Fruit fly (Drosophila melanogaster) whole organism, embryonic: ENCODE data around the gene CG4570.

ENCODE experiments used
- ATbp ChIP-seq: fragments of 200-800 bp; sonication (Bioruptor generic); optimal IDR thresholded peaks from 2 replicates; lab custom pipeline; 2017; ENCODE audit warnings: missing biosample characterization, mild to moderate bottlenecking, missing genetic modification characterization, missing genetic modification reagents
- Bgb ChIP-seq: fragments of 200-800 bp; sonication (Bioruptor generic); IDR thresholded peaks from 2 replicates; pipeline ENCODE4 v1.3.6; 2022; ENCODE audit warnings: missing biosample characterization, missing genetic modification characterization; ENCODE audit not compliant: partially characterized antibody
- CG10274 ChIP-seq: fragments of 200-800 bp; sonication (Bioruptor generic); optimal IDR thresholded peaks from 3 replicates; lab custom pipeline; 2017; ENCODE audit warnings: missing biosample characterization, mild to moderate bottlenecking, missing genetic modification characterization
- CG10321 ChIP-seq: fragments of 200-800 bp; sonication (Bioruptor generic); IDR thresholded peaks from 2 replicates; pipeline ENCODE4 v1.3.6; 2022; ENCODE audit warnings: missing biosample characterization, missing genetic modification characterization
- CG10565 ChIP-seq: fragments of 200-800 bp; sonication (Bioruptor generic); optimal IDR thresholded peaks from 3 replicates; lab custom pipeline; 2016; ENCODE audit warnings: missing biosample characterization, mild to moderate bottlenecking, missing genetic modification characterization
- CG10654 ChIP-seq: fragments of 200-800 bp; sonication (Bioruptor generic); optimal IDR thresholded peaks from 2 replicates; lab custom pipeline; 2016; ENCODE audit warnings: missing biosample characterization, missing genetic modification characterization
- CG10959 ChIP-seq: fragments of 200-800 bp; sonication (Bioruptor generic); IDR thresholded peaks from 2 replicates; pipeline ENCODE4 v1.3.6; 2022; ENCODE audit warnings: missing biosample characterization, missing genetic modification characterization
- CG12071 ChIP-seq: fragments of 200-800 bp; sonication (Bioruptor generic); optimal IDR thresholded peaks from 3 replicates; lab custom pipeline; 2018; ENCODE audit warnings: missing biosample characterization, mild to moderate bottlenecking, missing genetic modification characterization
- CG12744 ChIP-seq: fragments of 200-800 bp; sonication (Bioruptor generic); optimal IDR thresholded peaks from 2 replicates; lab custom pipeline; 2016; ENCODE audit warnings: missing biosample characterization, missing genetic modification characterization
- CG13287 ChIP-seq: fragments of 200-800 bp; sonication (Bioruptor generic); IDR thresholded peaks from 2 replicates; pipeline ENCODE4 v1.3.6; 2022; ENCODE audit warnings: missing biosample characterization, missing genetic modification characterization; ENCODE audit not compliant: partially characterized antibody
- CG14710 ChIP-seq: fragments of 200-800 bp; sonication (Bioruptor generic); optimal IDR thresholded peaks from 3 replicates; lab custom pipeline; 2019; ENCODE audit warnings: missing biosample characterization, mild to moderate bottlenecking, missing genetic modification characterization, moderate library complexity
- CG17359 ChIP-seq: fragments of 200-800 bp; sonication (Bioruptor generic); optimal IDR thresholded peaks from 3 replicates; lab custom pipeline; 2018; ENCODE audit warnings: missing biosample characterization, mild to moderate bottlenecking, missing genetic modification characterization, moderate library complexity
- CG17361 ChIP-seq: fragments of 200-800 bp; sonication (Bioruptor generic); IDR thresholded peaks from 3 replicates; pipeline ENCODE4 v1.3.6; 2022; ENCODE audit warnings: missing biosample characterization, missing genetic modification characterization
- CG17385 ChIP-seq: fragments of 200-800 bp; sonication (Bioruptor generic); optimal IDR thresholded peaks from 3 replicates; lab custom pipeline; 2018; ENCODE audit warnings: missing biosample characterization, mild to moderate bottlenecking, missing genetic modification characterization
- CG2712 ChIP-seq: fragments of 200-800 bp; optimal IDR thresholded peaks from 3 replicates; lab custom pipeline; 2019; ENCODE audit warnings: missing biosample characterization, mild to moderate bottlenecking, missing genetic modification characterization, moderate library complexity
- CG33557 ChIP-seq: fragments of 200-800 bp; sonication (Bioruptor generic); optimal IDR thresholded peaks from 2 replicates; lab custom pipeline; 2019; ENCODE audit warnings: missing biosample characterization, mild to moderate bottlenecking, missing genetic modification characterization, moderate library complexity
- CG34422 ChIP-seq: fragments of 200-800 bp; sonication (Bioruptor generic); IDR thresholded peaks from 3 replicates; pipeline ENCODE4 v1.3.6; 2022; ENCODE audit warnings: missing biosample characterization, missing genetic modification characterization
- CG4328 ChIP-seq: fragments of 200-800 bp; sonication (Bioruptor generic); optimal IDR thresholded peaks from 3 replicates; lab custom pipeline; 2017; ENCODE audit warnings: missing biosample characterization, missing genetic modification reagents, missing genetic modification characterization
- CG4820 ChIP-seq: fragments of 200-800 bp; sonication (Bioruptor generic); optimal IDR thresholded peaks from 3 replicates; lab custom pipeline; 2016; ENCODE audit warnings: missing biosample characterization, missing genetic modification characterization
- CG6765 ChIP-seq: fragments of 200-800 bp; sonication (Bioruptor generic); optimal IDR thresholded peaks from 3 replicates; lab custom pipeline; 2017; ENCODE audit warnings: missing biosample characterization, mild to moderate bottlenecking, missing genetic modification characterization
- CG6854 ChIP-seq: fragments of 200-800 bp; sonication (Bioruptor generic); optimal IDR thresholded peaks from 3 replicates; lab custom pipeline; 2017; ENCODE audit warnings: missing biosample characterization, mild to moderate bottlenecking, missing genetic modification characterization
- Deaf1 ChIP-seq: fragments of 200-800 bp; optimal IDR thresholded peaks from 3 replicates; lab custom pipeline; 2019; ENCODE audit warnings: missing biosample characterization, mild to moderate bottlenecking, missing genetic modification characterization, moderate library complexity
- Drgx ChIP-seq: fragments of 200-800 bp; sonication (Bioruptor generic); IDR thresholded peaks from 2 replicates; pipeline ENCODE4 v1.3.6; 2022; ENCODE audit warnings: missing biosample characterization, missing genetic modification characterization
- HLH54F ChIP-seq: fragments of 200-800 bp; sonication (Bioruptor generic); optimal IDR thresholded peaks from 3 replicates; lab custom pipeline; 2016; ENCODE audit warnings: missing biosample characterization, missing genetic modification characterization
- Pdp1 ChIP-seq, 2 experiments: fragments of 200-800 bp; sonication (Bioruptor generic); optimal IDR thresholded peaks; 3 replicates each; lab custom pipeline; 2016; ENCODE audit warnings: missing biosample characterization in 2 of 2, missing genetic modification characterization in 2 of 2, mild to moderate bottlenecking in 1 of 2, moderate library complexity in 1 of 2
- amos ChIP-seq: fragments of 200-800 bp; sonication (Bioruptor generic); IDR thresholded peaks from 2 replicates; pipeline ENCODE4 v1.3.6; 2022; ENCODE audit warnings: missing biosample characterization, missing genetic modification characterization; ENCODE audit not compliant: partially characterized antibody
- az2 ChIP-seq: fragments of 200-800 bp; sonication (Bioruptor generic); optimal IDR thresholded peaks from 3 replicates; lab custom pipeline; 2016; ENCODE audit warnings: missing biosample characterization, missing genetic modification characterization
- btn ChIP-seq: fragments of 200-800 bp; sonication (Bioruptor generic); optimal IDR thresholded peaks from 2 replicates; lab custom pipeline; 2016; ENCODE audit warnings: missing biosample characterization, missing genetic modification characterization
- cg ChIP-seq: fragments of 200-800 bp; sonication (Bioruptor generic); optimal IDR thresholded peaks from 3 replicates; lab custom pipeline; 2019; ENCODE audit warnings: missing biosample characterization, mild to moderate bottlenecking, missing genetic modification characterization, moderate library complexity
- ci ChIP-seq: fragments of 200-800 bp; sonication (Bioruptor generic); IDR thresholded peaks from 3 replicates; pipeline ENCODE4 v1.3.6; 2022; ENCODE audit warnings: missing biosample characterization, missing genetic modification characterization
- cwo ChIP-seq: fragments of 200-800 bp; sonication (Bioruptor generic); optimal IDR thresholded peaks from 3 replicates; lab custom pipeline; 2017; ENCODE audit warnings: missing biosample characterization, missing genetic modification characterization, mild to moderate bottlenecking, moderate library complexity, missing genetic modification reagents
- dm ChIP-seq: fragments of 200-800 bp; sonication (Bioruptor generic); optimal IDR thresholded peaks from 3 replicates; lab custom pipeline; 2016; ENCODE audit warnings: missing biosample characterization, missing genetic modification characterization
- esg ChIP-seq: fragments of 200-800 bp; sonication (Bioruptor generic); conservative IDR thresholded peaks from 2 replicates; pipeline ENCODE4 v1.3.6; 2022; ENCODE audit warnings: missing biosample characterization, missing genetic modification characterization
- her ChIP-seq: fragments of 200-800 bp; sonication (Bioruptor generic); optimal IDR thresholded peaks from 2 replicates; lab custom pipeline; 2016; ENCODE audit warnings: missing biosample characterization, missing genetic modification characterization
- insv ChIP-seq, 2 experiments: fragments of 200-800 bp; sonication (Bioruptor generic); optimal IDR thresholded peaks; 3 replicates each; lab custom pipeline; 2016 to 2018; ENCODE audit warnings: missing biosample characterization in 2 of 2, missing genetic modification characterization in 2 of 2
- jigr1 ChIP-seq: fragments of 200-800 bp; sonication (Bioruptor generic); IDR thresholded peaks from 3 replicates; pipeline ENCODE4 v1.3.6; 2022; ENCODE audit warnings: missing biosample characterization, missing genetic modification characterization
- mam ChIP-seq: fragments of 200-800 bp; sonication (Bioruptor generic); optimal IDR thresholded peaks from 3 replicates; lab custom pipeline; 2016; ENCODE audit warnings: missing biosample characterization, missing genetic modification characterization
- nerfin-2 ChIP-seq: fragments of 200-800 bp; sonication (Bioruptor generic); IDR thresholded peaks from 2 replicates; pipeline ENCODE4 v1.3.6; 2022; ENCODE audit warnings: missing biosample characterization, missing genetic modification characterization; ENCODE audit not compliant: partially characterized antibody
- org-1 ChIP-seq: fragments of 200-800 bp; sonication (Bioruptor generic); optimal IDR thresholded peaks from 2 replicates; lab custom pipeline; 2017; ENCODE audit warnings: missing biosample characterization, missing genetic modification characterization
- phol ChIP-seq: fragments of 200-800 bp; sonication (Bioruptor generic); optimal IDR thresholded peaks from 3 replicates; lab custom pipeline; 2018; ENCODE audit warnings: missing biosample characterization, mild to moderate bottlenecking, missing genetic modification characterization, moderate library complexity
- prd ChIP-seq, 3 experiments: fragments of >200 bp in 2 of 3; fragments of 200-800 bp in 1 of 3; sonication (Bioruptor generic) in 1 of 3; optimal IDR thresholded peaks in 2 of 3; IDR thresholded peaks in 1 of 3; 2 replicates in 2 of 3; 3 replicates in 1 of 3; pipeline versions ENCODE4 v1.3.6 to Lab custom; 2017 to 2022; ENCODE audit warnings: missing biosample characterization in 1 of 3, missing genetic modification characterization in 1 of 3
- psq ChIP-seq: fragments of 200-800 bp; sonication (Bioruptor generic); optimal IDR thresholded peaks from 2 replicates; lab custom pipeline; 2017; ENCODE audit warnings: missing biosample characterization, missing genetic modification characterization
- repo ChIP-seq: fragments of 200-800 bp; sonication (Bioruptor generic); optimal IDR thresholded peaks from 2 replicates; lab custom pipeline; 2016; ENCODE audit warnings: missing biosample characterization, missing genetic modification characterization
- shn ChIP-seq: fragments of 200-800 bp; sonication (Bioruptor generic); optimal IDR thresholded peaks from 3 replicates; lab custom pipeline; 2016; ENCODE audit warnings: missing biosample characterization, missing genetic modification characterization
- sisA ChIP-seq: fragments of 200-800 bp; sonication (Bioruptor generic); IDR thresholded peaks from 2 replicates; pipeline ENCODE4 v1.3.6; 2022; ENCODE audit warnings: missing biosample characterization, missing genetic modification characterization
- sqz ChIP-seq: fragments of 200-800 bp; sonication (Bioruptor generic); optimal IDR thresholded peaks from 3 replicates; lab custom pipeline; 2018; ENCODE audit warnings: missing biosample characterization, mild to moderate bottlenecking, missing genetic modification characterization
- ttk ChIP-seq: fragments of 200-800 bp; sonication (Bioruptor generic); IDR thresholded peaks from 2 replicates; pipeline ENCODE4 v2.1.2; 2022; ENCODE audit warnings: missing biosample characterization, missing genetic modification characterization
- zfh2 ChIP-seq: fragments of 200-800 bp; sonication (Bioruptor generic); optimal IDR thresholded peaks from 2 replicates; lab custom pipeline; 2016; ENCODE audit warnings: missing biosample characterization, missing genetic modification characterization

CG4570 gene

dm6 chr3R:10888633-10889519 is 32.3 kb downstream of the CG4570 start (continued):
- no peak for TF ChIP-seq CG2712 (tag; lab: Kevin White, UChicago)
- no peak for TF ChIP-seq psq (GFP tag; lab: Kevin White, UChicago)
- no peak for TF ChIP-seq sqz
- no peak for TF ChIP-seq CG6854 (GFP tag; lab: Kevin White, UChicago)
- TF ChIP-seq nerfin-2 (GFP tag; lab: Robert Waterston, UW): no peak
- TF ChIP-seq CG13287: peak; percentile 37
- TF ChIP-seq Deaf1 (tag; lab: Kevin White, UChicago): peak; percentile 61
- TF ChIP-seq amos: no peak
- TF ChIP-seq repo (GFP tag; lab: Kevin White, UChicago): no peak
- no peak for TF ChIP-seq CG4328 (GFP tag; lab: Kevin White, UChicago)
- TF ChIP-seq ci: peak; percentile 77
- TF ChIP-seq her (GFP tag; lab: Kevin White, UChicago): peak; percentile 4
- no peak for TF ChIP-seq CG33557
- TF ChIP-seq zfh2 (GFP tag; lab: Kevin White, UChicago): peak; percentile 46
- no peak for TF ChIP-seq CG10565 (GFP tag; lab: Kevin White, UChicago)
- no peak for TF ChIP-seq org-1
- peak; percentile 67 for TF ChIP-seq cg
- TF ChIP-seq CG10274 (GFP tag; lab: Kevin White, UChicago): peak; percentile 98
- peak; percentile 65 for TF ChIP-seq CG17385 (GFP tag; lab: Kevin White, UChicago)
- no peak for TF ChIP-seq az2 (GFP tag; lab: Kevin White, UChicago)
- TF ChIP-seq CG6765: peak; percentile 17
- peak; percentile 53 for TF ChIP-seq cwo (GFP tag; lab: Kevin White, UChicago)
- 0 out of 2 replicates have a peak, but pooled peaks have one; percentile 34 for TF ChIP-seq Bgb
- peak; percentile 39; the same call in 1 of the 3 replicates for TF ChIP-seq CG17361
- no peak for TF ChIP-seq dm (GFP tag; lab: Kevin White, UChicago)
- no peak for TF ChIP-seq HLH54F (GFP tag; lab: Kevin White, UChicago)
- peak; percentile 37 for TF ChIP-seq shn (GFP tag; lab: Kevin White, UChicago)
- no peak for TF ChIP-seq CG4820 (GFP tag; lab: Kevin White, UChicago)
- no peak for TF ChIP-seq CG10959 (GFP tag; lab: Robert Waterston, UW)
- peak; percentile 52; the same call in 1 of the 3 replicates for TF ChIP-seq CG34422 (GFP tag; lab: Robert Waterston, UW)
- peak; percentile 39 for TF ChIP-seq CG17359 (tag; lab: Kevin White, UChicago)
- peak; percentile 42 for TF ChIP-seq mam
- TF ChIP-seq CG14710 (tag; lab: Kevin White, UChicago): no peak
- peak; percentile 7 for TF ChIP-seq ATbp (GFP tag; lab: Kevin White, UChicago)
- no peak for TF ChIP-seq phol (tag; lab: Kevin White, UChicago)
- TF ChIP-seq esg (GFP tag; lab: Robert Waterston, UW): no peak
- peak; percentile 54 for TF ChIP-seq CG12071
- TF ChIP-seq insv (GFP tag; optimal IDR thresholded peaks at IDR 0.05; lab: Kevin White, UChicago): no peak
- peak in 1 of 2 experiments; percentile 70 for TF ChIP-seq Pdp1 (GFP tag; optimal IDR thresholded peaks at IDR 0.05; lab: Kevin White, UChicago)
- peak; percentile 6 for TF ChIP-seq CG12744
- no peak for TF ChIP-seq CG10654
- no peak for TF ChIP-seq ttk (GFP tag; lab: Robert Waterston, UW)
- no peak for TF ChIP-seq CG10321 (GFP tag; lab: Robert Waterston, UW)
- TF ChIP-seq sisA (GFP tag; lab: Robert Waterston, UW): no peak; the same call in 1 of the 2 replicates
- no peak for TF ChIP-seq prd (optimal IDR thresholded peaks at IDR 0.05; lab: Kevin White, UChicago)
- TF ChIP-seq prd (GFP tag; IDR thresholded peaks at IDR 0.05; lab: Robert Waterston, UW): peak; percentile 41; the same call in 1 of the 3 replicates
- TF ChIP-seq btn (GFP tag; lab: Kevin White, UChicago): no peak
- no peak for TF ChIP-seq jigr1
- TF ChIP-seq Drgx (GFP tag; lab: Robert Waterston, UW): peak; percentile 39
